Worm (Caenorhabditis elegans) whole organism, mixed stage, embryonic: ENCODE results near the gene F56A8.3.

Experiments used
- elt-3 ChIP-seq: fragments of 150-350 bp; optimal IDR thresholded peaks from 2 replicates; lab custom pipeline; 2014; ENCODE audit warnings: missing biosample characterization, missing genetic modification characterization
- lin-13 ChIP-seq: fragments of 150-350 bp; optimal IDR thresholded peaks from 2 replicates; lab custom pipeline; 2014; ENCODE audit warnings: missing biosample characterization, missing genetic modification characterization
- pha-4 ChIP-seq: fragments of 150-350 bp; optimal IDR thresholded peaks from 2 replicates; lab custom pipeline; 2018; ENCODE audit warnings: missing biosample characterization, missing genetic modification reagents, missing genetic modification characterization
- tbx-8 ChIP-seq: fragments of 200-800 bp; sonication (Bioruptor generic); optimal IDR thresholded peaks from 2 replicates; lab custom pipeline; 2018; ENCODE audit warnings: mild to moderate bottlenecking, missing genetic modification characterization, moderate library complexity, missing compliant biosample characterization
- unc-62 ChIP-seq: fragments of 150-350 bp; optimal IDR thresholded peaks from 2 replicates; lab custom pipeline; 2014; ENCODE audit warnings: missing biosample characterization, missing genetic modification reagents, missing genetic modification characterization
- ztf-11 ChIP-seq: fragments of 150-350 bp; optimal IDR thresholded peaks from 2 replicates; lab custom pipeline; 2014; ENCODE audit warnings: missing biosample characterization, missing genetic modification characterization

- TF ChIP-seq ztf-11: no peak
- TF ChIP-seq lin-13 (tag; lab: Kevin White, UChicago): no peak
- TF ChIP-seq unc-62 (GFP tag; lab: Kevin White, UChicago): no peak
- TF ChIP-seq tbx-8 (GFP tag; lab: Kevin White, UChicago): no peak
- TF ChIP-seq elt-3 (tag; lab: Kevin White, UChicago): no peak
- TF ChIP-seq pha-4 (tag; lab: Kevin White, UChicago): no peak
Observed at ce11 chrIII:13277881-13278500, 21.3 kb downstream of the F56A8.3 start.
